Worm (Caenorhabditis elegans) whole organism, midembryonic: ENCODE measurements around the gene F17E9.16.

Source experiments
- T22C8.4 ChIP-seq: fragments of 200-800 bp; sonication (Bioruptor generic); IDR thresholded peaks from 2 replicates; pipeline ENCODE4 v1.3.6; 2022; ENCODE audit warnings: missing genetic modification characterization, missing compliant biosample characterization
- cog-1 ChIP-seq: sonication (generic microtip); optimal IDR thresholded peaks from 2 replicates; lab custom pipeline; 2016; ENCODE audit warnings: missing genetic modification characterization, missing compliant biosample characterization
- flt-1 ChIP-seq: fragments of 200-800 bp; sonication (Bioruptor generic); IDR thresholded peaks from 2 replicates; pipeline ENCODE4 v1.3.6; 2022; ENCODE audit warnings: missing genetic modification characterization, missing compliant biosample characterization
- klf-2 ChIP-seq: fragments of 200-800 bp; sonication (Bioruptor generic); conservative IDR thresholded peaks from 2 replicates; pipeline ENCODE4 v1.3.6; 2022; ENCODE audit warnings: missing genetic modification reagents, missing genetic modification characterization, missing compliant biosample characterization
- med-1 ChIP-seq: sonication (generic microtip); optimal IDR thresholded peaks from 2 replicates; lab custom pipeline; 2017; ENCODE audit warnings: missing genetic modification characterization, mild to moderate bottlenecking, missing compliant biosample characterization, antibody characterized with exemption, missing genetic modification reagents; ENCODE audit not compliant: insufficient read depth
- ref-1 ChIP-seq: fragments of 200-800 bp; sonication (Bioruptor generic); conservative IDR thresholded peaks from 2 replicates; pipeline ENCODE4 v1.3.6; 2022; ENCODE audit warnings: missing genetic modification reagents, missing genetic modification characterization, missing compliant biosample characterization
- tab-1 ChIP-seq: fragments of 200-800 bp; sonication (Bioruptor generic); IDR thresholded peaks from 2 replicates; pipeline ENCODE4 v1.3.6; 2022; ENCODE audit warnings: missing genetic modification characterization, missing compliant biosample characterization
- ztf-23 ChIP-seq: fragments of 200-800 bp; sonication (Bioruptor generic); IDR thresholded peaks from 2 replicates; pipeline ENCODE4 v1.3.6; 2022; ENCODE audit warnings: missing genetic modification reagents, missing genetic modification characterization, missing compliant biosample characterization
- ztf-29 ChIP-seq: fragments of 200-800 bp; sonication (Bioruptor generic); IDR thresholded peaks from 2 replicates; pipeline ENCODE4 v1.3.6; 2022; ENCODE audit warnings: missing genetic modification reagents, missing genetic modification characterization, missing compliant biosample characterization

F17E9.16 gene

ce11 chrIV:8375381-8375780 lies 23.2 kb downstream of the F17E9.16 start:
- TF ChIP-seq flt-1 (peak; percentile 96), T22C8.4 (GFP tag; lab: Robert Waterston, UW) (peak; percentile 83), tab-1 (GFP tag; lab: Robert Waterston, UW) (peak; percentile 95), ztf-29 (GFP tag; lab: Robert Waterston, UW) (peak; percentile 81; the same call in 1 of the 2 replicates), klf-2 (0 out of 2 replicates have a peak, but pooled peaks have one; percentile 53), ref-1 (GFP tag; lab: Robert Waterston, UW) (peak; percentile 78), ztf-23 (GFP tag; lab: Robert Waterston, UW) (peak; percentile 93), med-1 (GFP tag; lab: Kevin White, UChicago) (peak; percentile 57), cog-1 (tag; lab: Kevin White, UChicago) (peak; percentile 89)

- TF ChIP-seq ztf-23 (GFP tag; lab: Robert Waterston, UW) (no peak), ref-1 (GFP tag; lab: Robert Waterston, UW) (no peak), klf-2 (no peak), T22C8.4 (GFP tag; lab: Robert Waterston, UW) (no peak), med-1 (GFP tag; lab: Kevin White, UChicago) (no peak), flt-1 (no peak), tab-1 (GFP tag; lab: Robert Waterston, UW) (no peak), ztf-29 (GFP tag; lab: Robert Waterston, UW) (no peak), cog-1 (tag; lab: Kevin White, UChicago) (no peak)
These were observed 24.8 kb downstream of the F17E9.16 start for ce11 chrIV:8376923-8377322.

- no peak for TF ChIP-seq klf-2
- TF ChIP-seq tab-1 (GFP tag; lab: Robert Waterston, UW): no peak
- no peak for TF ChIP-seq ref-1 (GFP tag; lab: Robert Waterston, UW)
- no peak for TF ChIP-seq ztf-23 (GFP tag; lab: Robert Waterston, UW)
- no peak for TF ChIP-seq med-1 (GFP tag; lab: Kevin White, UChicago)
- no peak for TF ChIP-seq ztf-29 (GFP tag; lab: Robert Waterston, UW)
- no peak for TF ChIP-seq flt-1
- TF ChIP-seq T22C8.4 (GFP tag; lab: Robert Waterston, UW): no peak
- TF ChIP-seq cog-1 (tag; lab: Kevin White, UChicago): no peak
These were observed 25.4 kb downstream of the F17E9.16 start, which contains the start of gene D2096.7 for ce11 chrIV:8377501-8377900. Gene D2096.7 (minus strand): TSS chrIV:8377630.

ce11 chrIV:8378280-8378679 lies 26.1 kb downstream of the F17E9.16 start:
- TF ChIP-seq klf-2: no peak
- TF ChIP-seq flt-1: no peak
- TF ChIP-seq cog-1 (tag; lab: Kevin White, UChicago): no peak
- no peak for TF ChIP-seq T22C8.4 (GFP tag; lab: Robert Waterston, UW)
- TF ChIP-seq ref-1 (GFP tag; lab: Robert Waterston, UW): no peak
- no peak for TF ChIP-seq ztf-29 (GFP tag; lab: Robert Waterston, UW)
- TF ChIP-seq ztf-23 (GFP tag; lab: Robert Waterston, UW): no peak
- no peak for TF ChIP-seq med-1 (GFP tag; lab: Kevin White, UChicago)
- TF ChIP-seq tab-1 (GFP tag; lab: Robert Waterston, UW): no peak

- TF ChIP-seq cog-1 (tag; lab: Kevin White, UChicago) (peak; percentile 36), T22C8.4 (GFP tag; lab: Robert Waterston, UW) (no peak), med-1 (GFP tag; lab: Kevin White, UChicago) (no peak), klf-2 (no peak), ztf-29 (GFP tag; lab: Robert Waterston, UW) (no peak), ref-1 (GFP tag; lab: Robert Waterston, UW) (no peak)
These were observed 27.1 kb downstream of the F17E9.16 start, which contains the start of gene nap-1 for ce11 chrIV:8379278-8379677. Gene nap-1 (minus strand): TSS chrIV:8379319.

- TF ChIP-seq klf-2 (no peak), tab-1 (GFP tag; lab: Robert Waterston, UW) (no peak), ref-1 (GFP tag; lab: Robert Waterston, UW) (no peak), flt-1 (no peak), cog-1 (tag; lab: Kevin White, UChicago) (no peak), ztf-23 (GFP tag; lab: Robert Waterston, UW) (no peak), T22C8.4 (GFP tag; lab: Robert Waterston, UW) (no peak), ztf-29 (GFP tag; lab: Robert Waterston, UW) (no peak), med-1 (GFP tag; lab: Kevin White, UChicago) (no peak)
These were observed 27.5 kb downstream of the F17E9.16 start, which contains the start of gene praf-3 for ce11 chrIV:8379683-8380082. Gene praf-3 (plus strand): TSS chrIV:8379983.

- no peak for TF ChIP-seq T22C8.4 (GFP tag; lab: Robert Waterston, UW)
- no peak for TF ChIP-seq tab-1 (GFP tag; lab: Robert Waterston, UW)
- TF ChIP-seq cog-1 (tag; lab: Kevin White, UChicago): no peak
- TF ChIP-seq ref-1 (GFP tag; lab: Robert Waterston, UW): no peak
- TF ChIP-seq med-1 (GFP tag; lab: Kevin White, UChicago): no peak
- TF ChIP-seq klf-2: no peak
These were observed 28.2 kb downstream of the F17E9.16 start for ce11 chrIV:8380266-8380850.

ce11 chrIV:8382695-8383094 lies 30.6 kb downstream of the F17E9.16 start, which contains the start of gene D2096.9:
Gene D2096.9 (minus strand): TSS chrIV:8382795.
- TF ChIP-seq tab-1 (GFP tag; lab: Robert Waterston, UW) (no peak), med-1 (GFP tag; lab: Kevin White, UChicago) (no peak), klf-2 (no peak)

ce11 chrIV:8384737-8385136 lies 32.6 kb downstream of the F17E9.16 start:
- no peak for TF ChIP-seq flt-1
- TF ChIP-seq ref-1 (GFP tag; lab: Robert Waterston, UW): no peak
- TF ChIP-seq ztf-29 (GFP tag; lab: Robert Waterston, UW): no peak
- TF ChIP-seq med-1 (GFP tag; lab: Kevin White, UChicago): no peak
- TF ChIP-seq T22C8.4 (GFP tag; lab: Robert Waterston, UW): no peak
- TF ChIP-seq ztf-23 (GFP tag; lab: Robert Waterston, UW): no peak
- TF ChIP-seq tab-1 (GFP tag; lab: Robert Waterston, UW): no peak
